Worm (Caenorhabditis elegans): ENCODE data around the gene meg-2.

The meg-2 gene

DNA sequence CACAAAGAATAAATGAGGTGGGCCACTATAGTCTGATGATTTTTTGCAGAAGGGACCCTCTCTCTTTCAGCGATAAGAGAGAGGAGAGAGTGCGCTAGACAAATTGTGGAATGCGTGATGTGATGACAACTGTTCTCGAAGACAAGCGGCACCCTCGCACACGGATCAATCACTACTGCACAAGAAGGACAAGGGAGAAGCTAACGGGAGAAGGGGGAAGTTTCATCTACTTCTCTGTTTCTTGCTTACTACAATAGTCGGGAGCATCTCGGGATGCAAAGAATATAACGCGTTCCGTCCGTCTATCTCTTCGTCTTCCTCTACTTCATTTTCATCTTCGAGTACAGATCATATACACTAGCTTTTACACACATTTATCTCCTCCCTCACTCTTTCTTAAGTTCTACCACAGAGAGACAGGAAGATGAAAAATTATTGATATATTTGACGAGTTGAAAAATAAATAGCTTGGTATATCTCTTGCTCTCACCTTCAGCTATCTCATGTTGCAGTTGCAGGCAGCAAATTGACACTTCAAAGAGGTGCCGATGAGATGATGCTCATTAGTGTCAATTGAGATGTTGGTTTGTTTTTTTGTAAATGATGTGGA, 52.5 kb downstream of the meg-2 start:
- TF ChIP-seq T26A5.8 (tag; optimal IDR thresholded peaks at IDR 0.05) (no peak), nfyb-1 (GFP tag; IDR thresholded peaks at IDR 0.05) (no peak), egl-18 (GFP tag; IDR thresholded peaks at IDR 0.05) (no peak), B0019.2 (GFP tag; conservative IDR thresholded peaks at IDR 0.05) (no peak), gei-17 (GFP tag; optimal IDR thresholded peaks at IDR 0.05) (no peak), nhr-120 (GFP tag; IDR thresholded peaks at IDR 0.05) (no peak), mxl-1 (tag; optimal IDR thresholded peaks at IDR 0.05) (no peak), mes-4 (tag; optimal IDR thresholded peaks at IDR 0.05) (no peak), chd-7 (tag; optimal IDR thresholded peaks at IDR 0.05) (no peak), ets-4 (GFP tag; optimal IDR thresholded peaks at IDR 0.05) (no peak)

Data from whole organism, young adult.